Worm (Caenorhabditis elegans) whole organism, L2 larva: ENCODE measurements around the gene tpk-1.
A peak's percentile ranks its signal among the peaks of the same experiment; 100 is the strongest.

ENCODE experiments used
- C34F6.9 ChIP-seq: fragments of 150-350 bp; optimal IDR thresholded peaks from 2 replicates; lab custom pipeline; 2014; ENCODE audit warnings: missing biosample characterization, missing genetic modification characterization
- F13H6.1 ChIP-seq: sonication (generic microtip); optimal IDR thresholded peaks from 2 replicates; lab custom pipeline; 2016; ENCODE audit warnings: missing genetic modification characterization, missing compliant biosample characterization
- R02D3.7 ChIP-seq: fragments of 150-350 bp; optimal IDR thresholded peaks from 2 replicates; lab custom pipeline; 2014; ENCODE audit warnings: missing biosample characterization, missing genetic modification characterization
- ama-1 ChIP-seq: fragments of 150-350 bp; optimal IDR thresholded peaks from 2 replicates; lab custom pipeline; 2018; ENCODE audit warnings: inconsistent platforms
- blmp-1 ChIP-seq: sonication (generic microtip); optimal IDR thresholded peaks from 2 replicates; lab custom pipeline; 2017; ENCODE audit warnings: missing genetic modification characterization, mild to moderate bottlenecking, missing compliant biosample characterization, antibody characterized with exemption, moderate library complexity; ENCODE audit not compliant: insufficient read depth
- ceh-16 ChIP-seq: fragments of 150-350 bp; optimal IDR thresholded peaks from 2 replicates; lab custom pipeline; 2014; ENCODE audit warnings: missing biosample characterization, missing genetic modification characterization
- ceh-82 ChIP-seq: fragments of 150-350 bp; optimal IDR thresholded peaks from 2 replicates; lab custom pipeline; 2014; ENCODE audit warnings: missing biosample characterization, missing genetic modification characterization
- crh-2 ChIP-seq: sonication (generic microtip); optimal IDR thresholded peaks from 2 replicates; lab custom pipeline; 2017; ENCODE audit warnings: missing biosample characterization, missing genetic modification characterization
- elt-1 ChIP-seq: fragments of 150-350 bp; optimal IDR thresholded peaks from 2 replicates; lab custom pipeline; 2014; ENCODE audit warnings: missing biosample characterization, missing genetic modification characterization
- elt-3 ChIP-seq: sonication (generic microtip); optimal IDR thresholded peaks from 2 replicates; lab custom pipeline; 2017; ENCODE audit warnings: missing biosample characterization, missing genetic modification characterization
- fos-1 ChIP-seq: fragments of 150-350 bp; optimal IDR thresholded peaks from 2 replicates; lab custom pipeline; 2014; ENCODE audit warnings: missing biosample characterization, missing genetic modification characterization
- lin-11 ChIP-seq: fragments of 150-350 bp; sonication (generic microtip); optimal IDR thresholded peaks from 2 replicates; lab custom pipeline; 2014; ENCODE audit warnings: missing biosample characterization, missing genetic modification characterization, inconsistent platforms, mixed read lengths
- lin-13 ChIP-seq: fragments of 150-350 bp; optimal IDR thresholded peaks from 2 replicates; lab custom pipeline; 2014; ENCODE audit warnings: missing biosample characterization, missing genetic modification reagents, missing genetic modification characterization
- lin-39 ChIP-seq: fragments of 150-350 bp; optimal IDR thresholded peaks from 2 replicates; lab custom pipeline; 2014; ENCODE audit warnings: missing biosample characterization, missing genetic modification reagents, missing genetic modification characterization
- lsy-2 ChIP-seq, 2 experiments: fragments of 150-350 bp in 1 of 2; sonication (generic microtip) in 1 of 2; optimal IDR thresholded peaks; 2 replicates each; lab custom pipeline; 2014 to 2017; ENCODE audit warnings: missing biosample characterization in 2 of 2, missing genetic modification characterization in 2 of 2
- mab-5 ChIP-seq: fragments of 150-350 bp; optimal IDR thresholded peaks from 2 replicates; lab custom pipeline; 2014; ENCODE audit warnings: missing biosample characterization, missing genetic modification characterization
- mbf-1 ChIP-seq: sonication (generic microtip); optimal IDR thresholded peaks from 2 replicates; lab custom pipeline; 2017; ENCODE audit warnings: missing biosample characterization, missing genetic modification characterization
- mdl-1 ChIP-seq, 2 experiments: fragments of 150-350 bp in 1 of 2; sonication (generic microtip) in 1 of 2; optimal IDR thresholded peaks; 2 replicates each; lab custom pipeline; 2017; ENCODE audit warnings: missing biosample characterization in 2 of 2, missing genetic modification characterization in 2 of 2
- nhr-10 ChIP-seq: sonication (generic microtip); optimal IDR thresholded peaks from 2 replicates; lab custom pipeline; 2017; ENCODE audit warnings: missing biosample characterization, missing genetic modification characterization
- nhr-11 ChIP-seq: fragments of 150-350 bp; optimal IDR thresholded peaks from 2 replicates; lab custom pipeline; 2014; ENCODE audit warnings: missing biosample characterization, missing genetic modification characterization
- nhr-12 ChIP-seq: fragments of 150-350 bp; optimal IDR thresholded peaks from 2 replicates; lab custom pipeline; 2014; ENCODE audit warnings: missing biosample characterization, missing genetic modification characterization
- nhr-129 ChIP-seq: fragments of 150-350 bp; optimal IDR thresholded peaks from 2 replicates; lab custom pipeline; 2014; ENCODE audit warnings: missing biosample characterization, missing genetic modification characterization
- nhr-23 ChIP-seq: fragments of 150-350 bp; optimal IDR thresholded peaks from 2 replicates; lab custom pipeline; 2014; ENCODE audit warnings: missing biosample characterization, missing genetic modification reagents, missing genetic modification characterization
- nhr-237 ChIP-seq: fragments of 150-350 bp; optimal IDR thresholded peaks from 2 replicates; lab custom pipeline; 2014; ENCODE audit warnings: missing biosample characterization, missing genetic modification characterization
- nhr-25 ChIP-seq: fragments of 150-350 bp; sonication (generic microtip); optimal IDR thresholded peaks from 3 replicates; lab custom pipeline; 2014; ENCODE audit warnings: missing biosample characterization, missing genetic modification characterization
- nhr-6 ChIP-seq: fragments of 150-350 bp; optimal IDR thresholded peaks from 2 replicates; lab custom pipeline; 2014; ENCODE audit warnings: missing biosample characterization, missing genetic modification characterization
- nhr-77 ChIP-seq: fragments of 150-350 bp; optimal IDR thresholded peaks from 2 replicates; lab custom pipeline; 2014; ENCODE audit warnings: missing biosample characterization, missing genetic modification characterization
- skn-1 ChIP-seq: sonication (generic microtip); optimal IDR thresholded peaks from 2 replicates; lab custom pipeline; 2017; ENCODE audit warnings: missing biosample characterization, missing genetic modification characterization
- sma-9 ChIP-seq, 2 experiments: fragments of 150-350 bp in 1 of 2; sonication (generic microtip) in 1 of 2; optimal IDR thresholded peaks; 2 replicates each; lab custom pipeline; 2014 to 2016; ENCODE audit warnings: missing genetic modification characterization in 2 of 2, mild to moderate bottlenecking in 1 of 2, missing biosample characterization in 1 of 2, missing compliant biosample characterization in 1 of 2, missing genetic modification reagents in 1 of 2, moderate library complexity in 1 of 2
- snpc-4 ChIP-seq: fragments of 150-350 bp; optimal IDR thresholded peaks from 2 replicates; lab custom pipeline; 2014; ENCODE audit warnings: missing biosample characterization, missing genetic modification characterization
- unc-55 ChIP-seq: fragments of 150-350 bp; sonication (generic microtip); optimal IDR thresholded peaks from 3 replicates; lab custom pipeline; 2014; ENCODE audit warnings: missing biosample characterization, missing genetic modification reagents, missing genetic modification characterization
- unc-62 ChIP-seq: fragments of 150-350 bp; optimal IDR thresholded peaks from 2 replicates; lab custom pipeline; 2014; ENCODE audit warnings: missing biosample characterization, missing genetic modification reagents, missing genetic modification characterization
- zag-1 ChIP-seq: fragments of 150-350 bp; optimal IDR thresholded peaks from 2 replicates; lab custom pipeline; 2014; ENCODE audit warnings: missing biosample characterization, missing genetic modification characterization
- ztf-1 ChIP-seq: fragments of 200-800 bp; sonication (Bioruptor generic); conservative IDR thresholded peaks from 2 replicates; pipeline ENCODE4 v1.3.6; 2022; ENCODE audit warnings: missing genetic modification characterization, missing compliant biosample characterization
- ztf-11 ChIP-seq: sonication (generic microtip); optimal IDR thresholded peaks from 2 replicates; lab custom pipeline; 2017; ENCODE audit warnings: missing biosample characterization, missing genetic modification characterization
- ztf-4 ChIP-seq: fragments of 150-350 bp; optimal IDR thresholded peaks from 2 replicates; lab custom pipeline; 2014; ENCODE audit warnings: missing biosample characterization, missing genetic modification characterization

tpk-1 gene

ce11 chrIII:8910139-8910538, 1.8 kb upstream of the tpk-1 start:
- TF ChIP-seq nhr-10 (no peak), ztf-4 (tag; lab: Kevin White, UChicago) (no peak), ceh-82 (no peak), nhr-23 (no peak), mdl-1 (tag; optimal IDR thresholded peaks at IDR 0.05; lab: Kevin White, UChicago) (no peak), snpc-4 (no peak), ceh-16 (tag; lab: Kevin White, UChicago) (no peak), elt-3 (tag; lab: Kevin White, UChicago) (no peak), crh-2 (tag; lab: Kevin White, UChicago) (no peak), ztf-11 (tag; lab: Kevin White, UChicago) (no peak), lsy-2 (tag; optimal IDR thresholded peaks at IDR 0.05; lab: Kevin White, UChicago) (no peak), unc-55 (no peak), ztf-1 (GFP tag; lab: Robert Waterston, UW) (no peak), nhr-129 (tag; lab: Kevin White, UChicago) (no peak), nhr-12 (no peak), mab-5 (tag; lab: Kevin White, UChicago) (no peak), lin-13 (GFP tag; lab: Kevin White, UChicago) (no peak), unc-62 (no peak), mbf-1 (tag; lab: Kevin White, UChicago) (no peak), ama-1 (lab: Kevin White, UChicago) (no peak)

- TF ChIP-seq nhr-6 (tag; lab: Kevin White, UChicago) (no peak), nhr-11 (tag; lab: Kevin White, UChicago) (no peak), ceh-16 (tag; lab: Kevin White, UChicago) (no peak), R02D3.7 (tag; lab: Kevin White, UChicago) (no peak), elt-1 (tag; lab: Kevin White, UChicago) (no peak), F13H6.1 (tag; lab: Kevin White, UChicago) (no peak), nhr-77 (no peak), lin-11 (tag; lab: Kevin White, UChicago) (no peak), ztf-4 (tag; lab: Kevin White, UChicago) (no peak), nhr-237 (tag; lab: Kevin White, UChicago) (no peak)
These were observed 1.5 kb downstream of the tpk-1 start, which contains the start of gene trxr-2 for ce11 chrIII:8913469-8913868. Gene trxr-2, plus strand, starts transcription at chrIII:8913769.

ce11 chrIII:8917879-8918381, 6.0 kb downstream of the tpk-1 start, which contains the start of gene cdc-25.3:
Gene cdc-25.3, minus strand, starts transcription at chrIII:8917929.
- TF ChIP-seq lin-39 (tag; lab: Kevin White, UChicago) (no peak), nhr-77 (no peak), nhr-129 (tag; lab: Kevin White, UChicago) (no peak), elt-3 (tag; lab: Kevin White, UChicago) (no peak)

- TF ChIP-seq elt-1 (tag; lab: Kevin White, UChicago) (no peak), blmp-1 (tag; lab: Kevin White, UChicago) (no peak), fos-1 (tag; lab: Kevin White, UChicago) (no peak), zag-1 (tag; lab: Kevin White, UChicago) (no peak), nhr-12 (no peak), ztf-11 (tag; lab: Kevin White, UChicago) (no peak), nhr-237 (tag; lab: Kevin White, UChicago) (no peak)
These were observed 7.8 kb downstream of the tpk-1 start, which contains the start of gene ZK637.15 for ce11 chrIII:8919784-8920183. Gene ZK637.15, plus strand, starts transcription at chrIII:8920084.

- TF ChIP-seq zag-1 (tag; lab: Kevin White, UChicago) (no peak), ceh-16 (tag; lab: Kevin White, UChicago) (no peak), ztf-4 (tag; lab: Kevin White, UChicago) (peak; percentile 65), crh-2 (tag; lab: Kevin White, UChicago) (peak; percentile 37), lin-13 (GFP tag; lab: Kevin White, UChicago) (peak; percentile 18), C34F6.9 (peak; percentile 11), skn-1 (tag; lab: Kevin White, UChicago) (no peak), F13H6.1 (tag; lab: Kevin White, UChicago) (no peak), mdl-1 (tag; optimal IDR thresholded peaks at IDR 0.05; lab: Kevin White, UChicago) (peak in 1 of 2 experiments; percentile 57), nhr-129 (tag; lab: Kevin White, UChicago) (peak; percentile 54), sma-9 (GFP tag; optimal IDR thresholded peaks at IDR 0.05; lab: Kevin White, UChicago) (peak; percentile 39), sma-9 (tag; optimal IDR thresholded peaks at IDR 0.05; lab: Kevin White, UChicago) (no peak), nhr-25 (peak; percentile 37), lsy-2 (tag; optimal IDR thresholded peaks at IDR 0.05; lab: Kevin White, UChicago) (peak in 1 of 2 experiments; percentile 27)
These were observed 10.1 kb downstream of the tpk-1 start for ce11 chrIII:8922061-8922460.
